Fruit fly (Drosophila melanogaster) S2 (cell line): ENCODE data around the gene CG13364.
A peak's percentile ranks its signal among the peaks of the same experiment; 100 is the strongest.

Source experiments
- CG8478 ChIP-seq: fragments of >200 bp; optimal IDR thresholded peaks from 2 replicates; lab custom pipeline; 2018
- CTCF ChIP-seq, 2 experiments: fragments of >200 bp; optimal IDR thresholded peaks; 2 replicates each; lab custom pipeline; 2018

DNA sequence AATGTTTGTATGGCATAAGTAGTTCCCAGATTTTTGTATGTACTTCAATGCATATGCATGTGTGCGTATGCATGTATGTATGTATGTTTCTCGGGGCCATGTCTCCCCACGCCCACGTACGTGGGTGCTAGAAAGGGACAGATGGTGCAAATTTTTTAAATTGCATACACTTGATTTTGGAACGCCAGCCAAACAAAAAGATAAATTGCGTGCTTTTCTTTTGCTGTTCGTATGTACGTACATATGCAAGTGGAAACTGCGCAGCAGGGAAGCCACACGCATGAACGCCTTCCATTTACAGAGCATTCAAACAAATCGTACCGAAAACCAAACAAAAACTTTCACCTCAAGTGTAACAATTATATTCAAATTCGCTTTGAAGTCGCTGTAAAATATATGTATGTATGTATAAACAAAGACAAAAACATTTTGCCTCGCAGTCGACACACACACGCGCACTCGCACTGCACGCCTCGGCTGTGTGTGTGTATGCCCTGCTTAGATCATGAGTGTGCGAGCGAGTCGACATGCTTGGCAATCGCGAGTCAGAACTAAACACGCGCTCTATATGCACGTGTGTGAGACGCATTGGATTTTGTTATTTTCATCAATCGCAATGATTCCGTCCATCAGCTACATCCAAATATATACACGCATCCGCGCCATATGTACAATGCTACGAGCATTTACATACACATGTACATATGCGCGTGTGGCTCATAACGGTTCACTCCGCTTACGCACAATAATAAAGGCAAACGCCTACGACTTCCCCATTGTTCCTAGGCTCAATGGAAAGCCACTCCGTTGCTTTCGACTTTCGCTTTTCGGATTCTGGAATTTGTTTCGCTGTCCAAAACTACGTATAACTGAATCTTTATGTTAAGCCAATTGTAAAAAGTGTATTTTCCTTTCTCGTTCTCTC lies 11.9 kb upstream of the CG13364 start:
- peak in 1 of 2 experiments; percentile 9 for TF ChIP-seq CTCF (optimal IDR thresholded peaks at IDR 0.05; lab: Kevin White, UChicago)
- no peak for TF ChIP-seq CG8478 (lab: Kevin White, UChicago)
